Fruit fly (Drosophila melanogaster) S2 (cell line): Measurements from ENCODE around the gene CG15399.
A peak's percentile ranks its signal among the peaks of the same experiment; 100 is the strongest.

ENCODE experiments used
- CG8478 ChIP-seq: fragments of >200 bp; optimal IDR thresholded peaks from 2 replicates; lab custom pipeline; 2018
- CTCF ChIP-seq, 2 experiments: fragments of >200 bp; optimal IDR thresholded peaks; 2 replicates each; lab custom pipeline; 2018

Gene CG15399

DNA sequence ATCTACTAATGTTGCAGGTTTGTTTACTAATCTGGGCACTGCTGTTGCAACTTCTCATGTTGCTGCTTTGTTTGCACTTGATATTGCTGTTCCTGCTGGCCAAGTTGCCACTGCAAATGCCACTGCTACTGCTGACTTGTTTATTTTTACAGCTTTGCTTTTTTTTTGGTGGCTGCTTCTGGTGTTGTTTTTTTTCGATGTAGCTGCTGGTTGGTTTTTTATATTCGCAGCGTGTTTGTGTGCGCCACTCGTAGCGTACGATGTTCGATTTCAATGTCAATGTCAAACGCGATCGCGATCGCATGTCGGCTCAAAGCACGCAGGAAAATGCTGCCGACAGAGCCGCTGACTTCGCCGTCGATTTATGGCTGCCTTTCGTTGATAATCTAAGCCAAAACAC lies 43.8 kb downstream of the CG15399 start:
- TF ChIP-seq CG8478 (lab: Kevin White, UChicago) (no peak), CTCF (optimal IDR thresholded peaks at IDR 0.05; lab: Kevin White, UChicago) (no peak)

DNA sequence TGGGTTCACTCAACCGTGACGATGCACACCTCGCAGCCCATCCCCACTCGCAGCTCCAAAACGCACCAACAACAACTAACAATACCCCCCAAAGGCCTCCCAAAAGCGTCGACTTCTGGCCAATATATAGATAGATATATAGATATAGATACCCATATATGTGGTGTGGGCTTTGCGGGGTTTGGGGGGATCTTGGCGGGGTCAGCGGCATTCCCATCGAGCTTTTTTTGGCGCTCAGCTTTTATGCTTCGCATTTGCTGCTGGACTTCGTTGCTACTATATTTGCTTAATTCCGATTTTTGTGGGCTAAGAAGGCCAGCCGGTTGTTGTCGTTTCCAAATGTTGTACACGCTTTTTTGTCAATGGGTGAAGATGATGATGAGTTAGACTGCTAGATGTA lies 44.2 kb downstream of the CG15399 start:
- TF ChIP-seq CTCF (optimal IDR thresholded peaks at IDR 0.05; lab: Kevin White, UChicago) (no peak), CG8478 (lab: Kevin White, UChicago) (no peak)

DNA sequence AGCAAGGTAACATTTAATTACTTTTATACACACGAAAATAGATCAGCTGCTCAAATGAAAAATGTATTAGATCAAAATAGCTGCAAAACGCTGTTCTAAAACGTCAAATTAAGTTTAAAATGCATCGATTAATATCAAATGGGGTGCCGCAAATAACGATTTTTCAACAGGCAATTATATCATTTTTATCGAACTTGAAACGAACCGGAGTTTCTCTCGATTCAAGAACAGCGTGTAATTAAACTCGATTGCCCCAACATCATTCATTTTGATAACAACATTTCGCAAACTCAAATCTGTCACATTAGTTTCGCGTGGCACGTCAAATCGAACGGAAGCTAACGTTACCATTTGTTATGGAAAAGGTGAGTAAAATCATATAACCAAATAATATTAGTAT lies 46.2 kb downstream of the CG15399 start, which contains the start of gene CG31689:
TSS of gene CG31689 (plus strand) at position 301 of the 400 bp plus-strand sequence.
- TF ChIP-seq CTCF (optimal IDR thresholded peaks at IDR 0.05; lab: Kevin White, UChicago) (no peak), CG8478 (lab: Kevin White, UChicago) (no peak)

DNA sequence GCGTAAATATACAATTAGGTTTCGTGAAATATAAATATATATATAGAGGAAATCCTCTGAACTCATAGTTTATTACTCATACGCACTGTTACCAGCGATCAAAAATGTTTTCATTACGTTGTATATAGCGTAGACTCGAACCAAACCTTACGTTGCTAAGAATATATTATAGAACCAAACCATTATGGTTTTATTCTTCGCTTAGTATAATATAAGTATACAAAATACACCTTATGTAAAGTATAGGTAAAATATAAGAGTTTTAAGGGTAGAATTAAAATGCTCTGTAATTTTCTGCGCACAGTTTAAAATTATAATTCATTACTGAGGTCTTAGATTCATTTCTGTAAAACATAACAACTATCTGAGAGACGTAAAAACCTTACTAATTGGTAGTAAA lies 47.1 kb downstream of the CG15399 start:
- TF ChIP-seq CG8478 (lab: Kevin White, UChicago) (no peak), CTCF (optimal IDR thresholded peaks at IDR 0.05; lab: Kevin White, UChicago) (peak in 1 of 2 experiments; percentile 22)

DNA sequence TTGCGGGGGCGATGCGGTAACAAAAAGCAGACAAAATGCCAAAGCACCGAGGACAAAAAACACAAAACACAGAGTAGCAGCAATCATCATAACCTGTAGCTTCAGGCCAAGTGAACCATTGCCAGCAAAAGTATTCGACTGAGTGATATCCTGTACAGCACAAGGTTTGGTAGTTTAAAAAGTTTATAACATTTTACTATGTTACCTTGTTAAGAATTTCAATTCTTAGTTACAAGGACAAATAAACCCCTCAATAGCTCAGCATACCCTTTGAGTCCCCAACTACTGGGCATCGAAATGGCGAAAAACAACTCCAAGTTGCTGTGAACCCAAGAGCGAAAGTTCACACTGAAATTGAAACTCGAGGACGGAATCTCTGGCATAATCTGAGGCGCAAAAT lies 48.5 kb downstream of the CG15399 start:
- TF ChIP-seq CTCF (optimal IDR thresholded peaks at IDR 0.05; lab: Kevin White, UChicago) (no peak), CG8478 (lab: Kevin White, UChicago) (no peak)

DNA sequence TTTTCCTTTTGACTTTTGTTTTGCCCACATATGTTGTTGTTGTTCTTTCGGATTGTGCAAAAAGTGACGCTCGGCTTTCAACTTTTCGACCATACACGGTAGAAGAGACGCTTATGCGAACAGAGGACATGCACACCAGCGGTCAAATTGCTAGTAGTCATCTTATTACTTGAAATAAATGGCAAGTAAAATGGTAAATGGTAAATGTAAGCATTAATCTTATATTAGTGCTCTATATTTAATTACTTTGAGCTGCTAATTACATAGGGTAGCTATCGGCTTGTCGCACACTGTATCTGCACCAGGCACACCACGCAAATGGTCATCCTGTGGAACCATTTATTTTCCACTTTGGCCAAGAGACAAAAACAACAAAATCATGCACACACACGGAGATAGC lies 50.3 kb downstream of the CG15399 start:
- TF ChIP-seq CTCF (optimal IDR thresholded peaks at IDR 0.05; lab: Kevin White, UChicago) (no peak), CG8478 (lab: Kevin White, UChicago) (no peak)
